Fruit fly (Drosophila melanogaster): Measurements from ENCODE around the gene mei-41.

The mei-41 gene

dm6 chrX:16422466-16423124 lies 31.1 kb downstream of the mei-41 start, which contains the start of gene hang (continued):
- TF ChIP-seq Opbp (GFP tag; IDR thresholded peaks at IDR 0.05; ENCODE audit: partially characterized antibody) (peak; percentile 89), kay (GFP tag; optimal IDR thresholded peaks at IDR 0.05) (no peak), slbo (GFP tag; IDR thresholded peaks at IDR 0.05) (peak; percentile 60), CG17328 (GFP tag; IDR thresholded peaks at IDR 0.05) (peak; percentile 38), unc-4 (GFP tag; IDR thresholded peaks at IDR 0.05; ENCODE audit: partially characterized antibody) (peak; percentile 71), trh (GFP tag; optimal IDR thresholded peaks at IDR 0.05) (no peak), CG17359 (tag; optimal IDR thresholded peaks at IDR 0.05) (peak; percentile 13), mld (GFP tag; IDR thresholded peaks at IDR 0.05; ENCODE audit: partially characterized antibody) (peak; percentile 77; the same call in 1 of the 3 replicates), CG9609 (GFP tag; optimal IDR thresholded peaks at IDR 0.05) (peak; percentile 7), grau (tag; optimal IDR thresholded peaks at IDR 0.05) (peak; percentile 22), Hey (tag; optimal IDR thresholded peaks at IDR 0.05) (no peak), Asciz (GFP tag; optimal IDR thresholded peaks at IDR 0.05) (no peak), unpg (GFP tag; optimal IDR thresholded peaks at IDR 0.05) (peak; percentile 39), nau (GFP tag; optimal IDR thresholded peaks at IDR 0.05) (peak; percentile 10), Ets65A (GFP tag) (peak; percentile 85), Nf-YB (GFP tag; optimal IDR thresholded peaks at IDR 0.05) (peak; percentile 18), Deaf1 (tag; optimal IDR thresholded peaks at IDR 0.05) (peak; percentile 47), CG4424 (GFP tag; optimal IDR thresholded peaks at IDR 0.05) (peak; percentile 1), pzg (GFP tag; optimal IDR thresholded peaks at IDR 0.05) (peak; percentile 92), Xrp1 (GFP tag; IDR thresholded peaks at IDR 0.05) (no peak), Rfx (GFP tag; IDR thresholded peaks at IDR 0.05) (peak; percentile 75), Sry-δ (GFP tag; optimal IDR thresholded peaks at IDR 0.05) (peak; percentile 95), CG18619 (GFP tag; optimal IDR thresholded peaks at IDR 0.05) (peak; percentile 11), CoRest (tag; optimal IDR thresholded peaks at IDR 0.05) (no peak), CG4707 (GFP tag; optimal IDR thresholded peaks at IDR 0.05) (peak; percentile 1), CG12219 (GFP tag; optimal IDR thresholded peaks at IDR 0.05) (peak; percentile 5), Dad (GFP tag; optimal IDR thresholded peaks at IDR 0.05) (no peak), Jarid2 (GFP tag; optimal IDR thresholded peaks at IDR 0.05) (peak; percentile 84), al (GFP tag; IDR thresholded peaks at IDR 0.05) (peak; percentile 32; the same call in 1 of the 2 replicates), CG3281 (GFP tag; optimal IDR thresholded peaks at IDR 0.05) (peak; percentile 53), crc (GFP tag; optimal IDR thresholded peaks at IDR 0.05) (peak; percentile 1), sqz (GFP tag; optimal IDR thresholded peaks at IDR 0.05) (peak; percentile 47), CG10654 (GFP tag; optimal IDR thresholded peaks at IDR 0.05) (peak; percentile 14), CG7745 (tag; optimal IDR thresholded peaks at IDR 0.05) (no peak), MBD-R2 (GFP tag; IDR thresholded peaks at IDR 0.05) (peak; percentile 29; the same call in 1 of the 2 replicates), CG1602 (GFP tag; optimal IDR thresholded peaks at IDR 0.05) (no peak), CG2129 (GFP tag; IDR thresholded peaks at IDR 0.05; ENCODE audit: partially characterized antibody) (peak; percentile 34; the same call in 1 of the 2 replicates), pb (GFP tag; optimal IDR thresholded peaks at IDR 0.05) (peak; percentile 8), rib (GFP tag; IDR thresholded peaks at IDR 0.05) (peak; percentile 81), hbn (GFP tag; IDR thresholded peaks at IDR 0.05; ENCODE audit: partially characterized antibody) (peak; percentile 67), CG8944 (GFP tag; optimal IDR thresholded peaks at IDR 0.05) (no peak), jumu (GFP tag; optimal IDR thresholded peaks at IDR 0.05) (peak; percentile 0), Hr39 (optimal IDR thresholded peaks at IDR 0.05) (no peak), onecut (GFP tag; IDR thresholded peaks at IDR 0.05) (peak; percentile 40), ttk (GFP tag; IDR thresholded peaks at IDR 0.05) (no peak), CG1603 (tag; optimal IDR thresholded peaks at IDR 0.05) (peak; percentile 77), nerfin-2 (GFP tag; IDR thresholded peaks at IDR 0.05; ENCODE audit: partially characterized antibody) (peak; percentile 39), Lhr (GFP tag; optimal IDR thresholded peaks at IDR 0.05) (peak; percentile 64), CG12071 (GFP tag; optimal IDR thresholded peaks at IDR 0.05) (peak; percentile 42), Myb (GFP tag; optimal IDR thresholded peaks at IDR 0.05) (peak; percentile 39)

Measured in whole organism, embryonic.